Worm (Caenorhabditis elegans) whole organism, young adult: ENCODE data around the gene srg-7.

Experiments
- B0019.2 ChIP-seq: fragments of 200-800 bp; sonication (Bioruptor generic); conservative IDR thresholded peaks from 2 replicates; pipeline ENCODE4 v1.3.6; 2022; ENCODE audit warnings: missing genetic modification reagents, missing genetic modification characterization, missing compliant biosample characterization
- B0035.1 ChIP-seq: sonication (generic microtip); optimal IDR thresholded peaks from 2 replicates; lab custom pipeline; 2016; ENCODE audit warnings: missing genetic modification characterization, mild to moderate bottlenecking, missing compliant biosample characterization, missing genotype, missing genetic modification reagents
- F37B4.10 ChIP-seq: fragments of 200-800 bp; sonication (Bioruptor generic); IDR thresholded peaks from 2 replicates; pipeline ENCODE4 v1.3.6; 2022; ENCODE audit warnings: missing genetic modification characterization, missing compliant biosample characterization
- F52B5.7 ChIP-seq: sonication (generic microtip); optimal IDR thresholded peaks from 2 replicates; lab custom pipeline; 2016; ENCODE audit warnings: mild to moderate bottlenecking, missing genetic modification characterization, missing compliant biosample characterization
- K12H6.12 ChIP-seq: fragments of 200-800 bp; sonication (Bioruptor generic); optimal IDR thresholded peaks from 2 replicates; lab custom pipeline; 2018; ENCODE audit warnings: mild to moderate bottlenecking, missing genetic modification characterization, missing compliant biosample characterization
- Y53G8AR.9 ChIP-seq: fragments of 200-800 bp; sonication (Bioruptor generic); conservative IDR thresholded peaks from 2 replicates; pipeline ENCODE4 v1.3.6; 2022; ENCODE audit warnings: missing genetic modification reagents, missing genetic modification characterization, missing compliant biosample characterization
- Y56A3A.18 ChIP-seq: fragments of 200-800 bp; sonication (Bioruptor generic); IDR thresholded peaks from 2 replicates; pipeline ENCODE4 v1.3.6; 2022; ENCODE audit warnings: missing genetic modification reagents, missing genetic modification characterization, missing compliant biosample characterization
- Y67H2A.10 ChIP-seq: fragments of 200-800 bp; sonication (Bioruptor generic); conservative IDR thresholded peaks from 2 replicates; pipeline ENCODE4 v1.3.6; 2022; ENCODE audit warnings: missing genetic modification reagents, missing genetic modification characterization, missing compliant biosample characterization
- ama-1 ChIP-seq, 3 experiments: fragments of 150-350 bp in 1 of 3; sonication (generic microtip) in 2 of 3; optimal IDR thresholded peaks; 2 replicates each; lab custom pipeline; 2014 to 2018; ENCODE audit warnings: missing biosample characterization in 2 of 3, missing genetic modification characterization in 2 of 3, missing genetic modification reagents in 2 of 3
- aptf-3 ChIP-seq: fragments of 200-800 bp; sonication (Bioruptor generic); IDR thresholded peaks from 2 replicates; pipeline ENCODE4 v1.3.6; 2022; ENCODE audit warnings: missing genetic modification characterization, missing compliant biosample characterization
- athp-1 ChIP-seq: sonication (generic microtip); optimal IDR thresholded peaks from 2 replicates; lab custom pipeline; 2017; ENCODE audit warnings: mild to moderate bottlenecking, missing genetic modification characterization, missing compliant biosample characterization
- ccch-3 ChIP-seq: fragments of 200-800 bp; sonication (Bioruptor generic); optimal IDR thresholded peaks from 2 replicates; lab custom pipeline; 2018; ENCODE audit warnings: mild to moderate bottlenecking, missing genetic modification characterization, missing compliant biosample characterization
- cebp-1 ChIP-seq, 2 experiments: fragments of 200-800 bp in 1 of 2; sonication (Bioruptor generic) in 1 of 2; sonication (generic microtip) in 1 of 2; IDR thresholded peaks in 1 of 2; optimal IDR thresholded peaks in 1 of 2; 2 replicates each; pipeline versions ENCODE4 v1.3.6 to Lab custom; 2017 to 2022; ENCODE audit warnings: missing compliant biosample characterization in 2 of 2, missing genetic modification characterization in 2 of 2, mild to moderate bottlenecking in 1 of 2, missing genetic modification reagents in 1 of 2, moderate library complexity in 1 of 2
- ceh-27 ChIP-seq: fragments of 200-800 bp; sonication (Bioruptor generic); optimal IDR thresholded peaks from 2 replicates; lab custom pipeline; 2018; ENCODE audit warnings: mild to moderate bottlenecking, missing genetic modification characterization, moderate library complexity, missing compliant biosample characterization
- dpl-1 ChIP-seq: fragments of 150-350 bp; optimal IDR thresholded peaks from 2 replicates; lab custom pipeline; 2014; ENCODE audit warnings: missing biosample characterization, missing genetic modification reagents, missing genetic modification characterization
- egl-44 ChIP-seq: fragments of 200-800 bp; sonication (Bioruptor generic); IDR thresholded peaks from 2 replicates; pipeline ENCODE4 v1.3.6; 2022; ENCODE audit warnings: missing genetic modification reagents, missing genetic modification characterization, missing compliant biosample characterization
- hmg-1.2 ChIP-seq: fragments of 200-800 bp; sonication (Bioruptor generic); IDR thresholded peaks from 2 replicates; pipeline ENCODE4 v1.3.6; 2022; ENCODE audit warnings: missing genetic modification reagents, missing genetic modification characterization, missing compliant biosample characterization
- hmg-20 ChIP-seq: fragments of 200-800 bp; sonication (Bioruptor generic); IDR thresholded peaks from 2 replicates; pipeline ENCODE4 v1.3.6; 2022; ENCODE audit warnings: missing genetic modification reagents, missing genetic modification characterization, missing compliant biosample characterization
- hrde-1 ChIP-seq: sonication (generic microtip); optimal IDR thresholded peaks from 2 replicates; lab custom pipeline; 2016; ENCODE audit warnings: missing genetic modification characterization, mild to moderate bottlenecking, missing compliant biosample characterization, moderate library complexity, missing genotype, missing genetic modification reagents, borderline replicate concordance
- lag-1 ChIP-seq: fragments of 200-800 bp; sonication (Bioruptor generic); IDR thresholded peaks from 2 replicates; pipeline ENCODE4 v1.3.6; 2022; ENCODE audit warnings: missing genetic modification reagents, missing genetic modification characterization, missing compliant biosample characterization
- lin-35 ChIP-seq, 3 experiments: fragments of 150-350 bp in 2 of 3; sonication (generic microtip) in 1 of 3; optimal IDR thresholded peaks; 2 replicates each; lab custom pipeline; 2014 to 2018; ENCODE audit warnings: missing biosample characterization in 3 of 3, missing genetic modification characterization in 3 of 3, missing genetic modification reagents in 3 of 3
- lir-1 ChIP-seq: fragments of 200-800 bp; sonication (Bioruptor generic); conservative IDR thresholded peaks from 2 replicates; pipeline ENCODE4 v1.3.6; 2022; ENCODE audit warnings: missing genetic modification reagents, missing genetic modification characterization, missing compliant biosample characterization
- madf-8 ChIP-seq: fragments of 200-800 bp; sonication (Bioruptor generic); conservative IDR thresholded peaks from 2 replicates; pipeline ENCODE4 v1.3.6; 2022; ENCODE audit warnings: missing genetic modification reagents, missing genetic modification characterization, missing compliant biosample characterization
- mes-4 ChIP-seq: sonication (generic microtip); optimal IDR thresholded peaks from 2 replicates; lab custom pipeline; 2016; ENCODE audit warnings: missing genotype, missing genetic modification characterization, missing compliant biosample characterization
- nfya-1 ChIP-seq: sonication (generic microtip); optimal IDR thresholded peaks from 2 replicates; lab custom pipeline; 2017; ENCODE audit warnings: antibody characterized with exemption, missing compliant biosample characterization, missing genetic modification characterization, borderline replicate concordance; ENCODE audit not compliant: insufficient read depth
- nfya-2 ChIP-seq: fragments of 200-800 bp; sonication (Bioruptor generic); IDR thresholded peaks from 2 replicates; pipeline ENCODE4 v1.3.6; 2022; ENCODE audit warnings: missing genetic modification reagents, missing genetic modification characterization, missing compliant biosample characterization
- nhr-120 ChIP-seq: fragments of 200-800 bp; sonication (Bioruptor generic); IDR thresholded peaks from 2 replicates; pipeline ENCODE4 v1.3.6; 2022; ENCODE audit warnings: missing genetic modification characterization, missing compliant biosample characterization
- nhr-179 ChIP-seq: sonication (generic microtip); optimal IDR thresholded peaks from 2 replicates; lab custom pipeline; 2016; ENCODE audit warnings: mild to moderate bottlenecking, missing genetic modification characterization, missing compliant biosample characterization
- snpc-1.3 ChIP-seq: sonication (generic microtip); optimal IDR thresholded peaks from 2 replicates; lab custom pipeline; 2017; ENCODE audit warnings: missing genetic modification characterization, mild to moderate bottlenecking, missing compliant biosample characterization, antibody characterized with exemption, moderate library complexity, missing genotype, missing genetic modification reagents; ENCODE audit not compliant: insufficient read depth
- tbx-9 ChIP-seq: sonication (generic microtip); optimal IDR thresholded peaks from 2 replicates; lab custom pipeline; 2016; ENCODE audit warnings: borderline replicate concordance, missing genetic modification characterization, inconsistent platforms, missing compliant biosample characterization
- zfh-2 ChIP-seq: fragments of 200-800 bp; sonication (Bioruptor generic); conservative IDR thresholded peaks from 2 replicates; pipeline ENCODE4 v1.3.6; 2022; ENCODE audit warnings: missing genetic modification reagents, missing genetic modification characterization, missing compliant biosample characterization
- ztf-22 ChIP-seq: fragments of 200-800 bp; sonication (Bioruptor generic); optimal IDR thresholded peaks from 2 replicates; lab custom pipeline; 2018; ENCODE audit warnings: mild to moderate bottlenecking, missing genetic modification characterization, moderate library complexity, missing compliant biosample characterization
- ztf-26 ChIP-seq: sonication (generic microtip); optimal IDR thresholded peaks from 2 replicates; lab custom pipeline; 2017; ENCODE audit warnings: missing genetic modification characterization, missing compliant biosample characterization
- ztf-28 ChIP-seq: fragments of 200-800 bp; sonication (Bioruptor generic); IDR thresholded peaks from 2 replicates; pipeline ENCODE4 v1.3.6; 2022; ENCODE audit warnings: missing genetic modification reagents, missing genetic modification characterization, missing compliant biosample characterization
- ztf-6 ChIP-seq: fragments of 200-800 bp; sonication (Bioruptor generic); IDR thresholded peaks from 2 replicates; pipeline ENCODE4 v1.3.6; 2022; ENCODE audit warnings: missing genetic modification reagents, missing genetic modification characterization, missing compliant biosample characterization

Gene srg-7

ce11 chrIII:6268061-6268460 lies at the start of gene srg-7:
TSS of gene srg-7 (minus strand) at chrIII:6268161.
- TF ChIP-seq lin-35 (GFP tag; optimal IDR thresholded peaks at IDR 0.05; lab: Kevin White, UChicago) (no peak), ama-1 (optimal IDR thresholded peaks at IDR 0.05; lab: Kevin White, UChicago) (no peak), ama-1 (GFP tag; optimal IDR thresholded peaks at IDR 0.05; lab: Kevin White, UChicago) (no peak), ceh-27 (no peak), ztf-26 (tag; lab: Kevin White, UChicago) (no peak), B0035.1 (tag; lab: Kevin White, UChicago) (no peak), ztf-22 (GFP tag; lab: Kevin White, UChicago) (no peak), mes-4 (tag; lab: Kevin White, UChicago) (no peak), ccch-3 (GFP tag; lab: Kevin White, UChicago) (no peak), B0019.2 (no peak), K12H6.12 (no peak), Y56A3A.18 (GFP tag; lab: Robert Waterston, UW) (no peak), Y53G8AR.9 (GFP tag; lab: Robert Waterston, UW) (no peak), F52B5.7 (no peak), hmg-20 (GFP tag; lab: Robert Waterston, UW) (no peak), egl-44 (no peak), nfya-2 (no peak), dpl-1 (GFP tag; lab: Kevin White, UChicago) (no peak), lir-1 (GFP tag; lab: Robert Waterston, UW) (no peak), athp-1 (tag; lab: Kevin White, UChicago) (no peak), hmg-1.2 (GFP tag; lab: Robert Waterston, UW) (no peak)

DNA sequence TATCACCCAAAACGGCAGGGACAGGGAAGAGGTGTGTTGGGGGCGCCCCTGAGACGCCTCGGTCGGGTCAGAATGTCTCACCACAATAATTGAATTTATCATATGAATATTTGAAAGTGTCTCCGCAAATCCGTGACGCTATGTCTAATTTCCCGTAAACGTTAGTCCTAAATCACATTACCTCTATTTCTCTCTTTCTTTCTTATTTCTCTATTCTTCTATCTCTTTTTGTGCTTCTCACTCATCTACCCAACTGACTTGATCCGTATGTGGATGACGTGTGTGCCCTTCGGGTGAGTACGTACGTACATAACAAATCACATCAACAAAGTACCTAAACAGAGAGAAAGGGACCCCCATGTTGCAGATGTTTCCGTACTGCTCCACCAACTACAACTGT lies 49.4 kb upstream of the srg-7 start:
- no peak for TF ChIP-seq nhr-120 (GFP tag; lab: Robert Waterston, UW)
- TF ChIP-seq zfh-2 (GFP tag; lab: Robert Waterston, UW): no peak
- no peak for TF ChIP-seq snpc-1.3 (tag; lab: Kevin White, UChicago)
- no peak for TF ChIP-seq Y67H2A.10 (GFP tag; lab: Robert Waterston, UW)
- TF ChIP-seq hrde-1 (tag; lab: Kevin White, UChicago): no peak
- TF ChIP-seq aptf-3 (GFP tag; lab: Robert Waterston, UW): no peak
- no peak for TF ChIP-seq lag-1
- TF ChIP-seq madf-8 (GFP tag; lab: Robert Waterston, UW): no peak
- no peak for TF ChIP-seq tbx-9 (tag; lab: Kevin White, UChicago)
- no peak for TF ChIP-seq lir-1 (GFP tag; lab: Robert Waterston, UW)
- no peak for TF ChIP-seq nfya-1 (tag; lab: Kevin White, UChicago)
- TF ChIP-seq cebp-1 (GFP tag; IDR thresholded peaks at IDR 0.05; lab: Robert Waterston, UW): no peak
- no peak for TF ChIP-seq cebp-1 (tag; optimal IDR thresholded peaks at IDR 0.05; lab: Kevin White, UChicago)
- TF ChIP-seq F37B4.10 (GFP tag; lab: Robert Waterston, UW): no peak
- no peak for TF ChIP-seq ztf-28 (GFP tag; lab: Robert Waterston, UW)
- TF ChIP-seq ccch-3 (GFP tag; lab: Kevin White, UChicago): no peak
- TF ChIP-seq nhr-179 (tag; lab: Kevin White, UChicago): no peak

- TF ChIP-seq ceh-27: peak; percentile 25
- TF ChIP-seq ztf-6 (GFP tag; lab: Robert Waterston, UW): no peak
- no peak for TF ChIP-seq F52B5.7
Measured at ce11 chrIII:6316795-6317194, 48.8 kb upstream of the srg-7 start.
